Worm (Caenorhabditis elegans) whole organism, dauer: ENCODE data around the gene C49H3.6.

ENCODE experiments used
- unc-62 ChIP-seq: sonication (generic microtip); optimal IDR thresholded peaks from 2 replicates; lab custom pipeline; 2017; ENCODE audit warnings: missing biosample characterization, missing genetic modification reagents, missing genetic modification characterization

Gene C49H3.6

ce11 chrIV:7954006-7954405, 50.5 kb downstream of the C49H3.6 start:
- TF ChIP-seq unc-62 (GFP tag; lab: Kevin White, UChicago) = no peak

ce11 chrIV:7955849-7956248, 52.3 kb downstream of the C49H3.6 start, which contains the start of gene ceh-19:
Gene ceh-19, minus strand, starts transcription at chrIV:7955949.
- no peak for TF ChIP-seq unc-62 (GFP tag; lab: Kevin White, UChicago)
